Worm (Caenorhabditis elegans) whole organism, young adult: Measurements from ENCODE around the gene abf-6.
A peak's percentile ranks its signal among the peaks of the same experiment; 100 is the strongest.

ENCODE experiments used
- C17E4.6 ChIP-seq: fragments of 200-800 bp; sonication (Bioruptor generic); IDR thresholded peaks from 2 replicates; pipeline ENCODE4 v1.3.6; 2022; ENCODE audit warnings: missing genetic modification reagents, missing genetic modification characterization, missing compliant biosample characterization
- F10E7.11 ChIP-seq: sonication (generic microtip); optimal IDR thresholded peaks from 2 replicates; lab custom pipeline; 2017; ENCODE audit warnings: mild to moderate bottlenecking, missing genetic modification characterization, moderate library complexity, missing compliant biosample characterization
- F49E8.2 ChIP-seq: sonication (generic microtip); optimal IDR thresholded peaks from 3 replicates; lab custom pipeline; 2017; ENCODE audit warnings: missing genetic modification characterization, mild to moderate bottlenecking, missing compliant biosample characterization, antibody characterized with exemption, moderate library complexity; ENCODE audit not compliant: insufficient read depth
- F52B5.7 ChIP-seq: sonication (generic microtip); optimal IDR thresholded peaks from 2 replicates; lab custom pipeline; 2016; ENCODE audit warnings: mild to moderate bottlenecking, missing genetic modification characterization, missing compliant biosample characterization
- K12H6.12 ChIP-seq: fragments of 200-800 bp; sonication (Bioruptor generic); optimal IDR thresholded peaks from 2 replicates; lab custom pipeline; 2018; ENCODE audit warnings: mild to moderate bottlenecking, missing genetic modification characterization, missing compliant biosample characterization
- Y53F4B.3 ChIP-seq: fragments of 200-800 bp; sonication (Bioruptor generic); IDR thresholded peaks from 2 replicates; pipeline ENCODE4 v1.3.6; 2022; ENCODE audit warnings: missing genetic modification reagents, missing genetic modification characterization, missing compliant biosample characterization
- Y53G8AR.9 ChIP-seq: fragments of 200-800 bp; sonication (Bioruptor generic); conservative IDR thresholded peaks from 2 replicates; pipeline ENCODE4 v1.3.6; 2022; ENCODE audit warnings: missing genetic modification reagents, missing genetic modification characterization, missing compliant biosample characterization
- aptf-3 ChIP-seq: fragments of 200-800 bp; sonication (Bioruptor generic); IDR thresholded peaks from 2 replicates; pipeline ENCODE4 v1.3.6; 2022; ENCODE audit warnings: missing genetic modification characterization, missing compliant biosample characterization
- atf-7 ChIP-seq: sonication (generic microtip); optimal IDR thresholded peaks from 2 replicates; lab custom pipeline; 2017; ENCODE audit warnings: mild to moderate bottlenecking, missing genetic modification characterization, missing compliant biosample characterization
- bed-1 ChIP-seq: fragments of 200-800 bp; sonication (Bioruptor generic); IDR thresholded peaks from 2 replicates; pipeline ENCODE4 v1.3.6; 2022; ENCODE audit warnings: missing genetic modification reagents, missing genetic modification characterization, missing compliant biosample characterization
- cebp-2 ChIP-seq: fragments of 200-800 bp; sonication (Bioruptor generic); IDR thresholded peaks from 2 replicates; pipeline ENCODE4 v1.3.6; 2022; ENCODE audit warnings: missing genetic modification characterization, missing compliant biosample characterization
- ceh-40 ChIP-seq: fragments of 200-800 bp; sonication (Bioruptor generic); IDR thresholded peaks from 2 replicates; pipeline ENCODE4 v1.3.6; 2022; ENCODE audit warnings: missing genetic modification characterization, missing compliant biosample characterization
- ceh-79 ChIP-seq: sonication (generic microtip); optimal IDR thresholded peaks from 2 replicates; lab custom pipeline; 2017; ENCODE audit warnings: mild to moderate bottlenecking, missing genetic modification characterization, missing compliant biosample characterization
- die-1 ChIP-seq: sonication (generic microtip); optimal IDR thresholded peaks from 2 replicates; lab custom pipeline; 2016; ENCODE audit warnings: missing genotype, mild to moderate bottlenecking, missing genetic modification characterization, missing compliant biosample characterization
- dpff-1 ChIP-seq: sonication (generic microtip); optimal IDR thresholded peaks from 2 replicates; lab custom pipeline; 2017; ENCODE audit warnings: mild to moderate bottlenecking, missing genetic modification characterization, missing compliant biosample characterization
- dpl-1 ChIP-seq: fragments of 150-350 bp; optimal IDR thresholded peaks from 2 replicates; lab custom pipeline; 2014; ENCODE audit warnings: missing biosample characterization, missing genetic modification reagents, missing genetic modification characterization
- egl-44 ChIP-seq: fragments of 200-800 bp; sonication (Bioruptor generic); IDR thresholded peaks from 2 replicates; pipeline ENCODE4 v1.3.6; 2022; ENCODE audit warnings: missing genetic modification reagents, missing genetic modification characterization, missing compliant biosample characterization
- hlh-12 ChIP-seq: sonication (generic microtip); optimal IDR thresholded peaks from 2 replicates; lab custom pipeline; 2016; ENCODE audit warnings: missing genetic modification characterization, missing compliant biosample characterization
- lag-1 ChIP-seq: fragments of 200-800 bp; sonication (Bioruptor generic); IDR thresholded peaks from 2 replicates; pipeline ENCODE4 v1.3.6; 2022; ENCODE audit warnings: missing genetic modification reagents, missing genetic modification characterization, missing compliant biosample characterization
- let-526 ChIP-seq: fragments of 200-800 bp; sonication (Bioruptor generic); IDR thresholded peaks from 2 replicates; pipeline ENCODE4 v1.3.6; 2022; ENCODE audit warnings: missing genetic modification reagents, missing genetic modification characterization, missing compliant biosample characterization
- let-607 ChIP-seq, 2 experiments: fragments of 200-800 bp in 1 of 2; sonication (Bioruptor generic) in 1 of 2; sonication (generic microtip) in 1 of 2; optimal IDR thresholded peaks; 2 replicates each; lab custom pipeline; 2016 to 2018; ENCODE audit warnings: mild to moderate bottlenecking in 2 of 2, missing compliant biosample characterization in 2 of 2, missing genetic modification characterization in 2 of 2, moderate library complexity in 2 of 2, missing genotype in 1 of 2
- lin-26 ChIP-seq: fragments of 200-800 bp; sonication (Bioruptor generic); IDR thresholded peaks from 2 replicates; pipeline ENCODE4 v1.3.6; 2022; ENCODE audit warnings: missing genetic modification reagents, missing genetic modification characterization, missing compliant biosample characterization
- madf-6 ChIP-seq: fragments of 200-800 bp; sonication (Bioruptor generic); IDR thresholded peaks from 2 replicates; pipeline ENCODE4 v1.3.6; 2022; ENCODE audit warnings: missing genetic modification reagents, missing genetic modification characterization, missing compliant biosample characterization
- madf-8 ChIP-seq: fragments of 200-800 bp; sonication (Bioruptor generic); conservative IDR thresholded peaks from 2 replicates; pipeline ENCODE4 v1.3.6; 2022; ENCODE audit warnings: missing genetic modification reagents, missing genetic modification characterization, missing compliant biosample characterization
- mcd-1 ChIP-seq: fragments of 200-800 bp; sonication (Bioruptor generic); IDR thresholded peaks from 2 replicates; pipeline ENCODE4 v1.3.6; 2022; ENCODE audit warnings: missing genetic modification reagents, missing genetic modification characterization, missing compliant biosample characterization
- nhr-90 ChIP-seq: sonication (generic microtip); optimal IDR thresholded peaks from 2 replicates; lab custom pipeline; 2016; ENCODE audit warnings: missing genotype, mild to moderate bottlenecking, missing genetic modification characterization, missing compliant biosample characterization
- rcor-1 ChIP-seq: fragments of 200-800 bp; sonication (Bioruptor generic); IDR thresholded peaks from 2 replicates; pipeline ENCODE4 v1.3.6; 2022; ENCODE audit warnings: missing genetic modification reagents, missing genetic modification characterization, missing compliant biosample characterization
- rpc-1 ChIP-seq, 2 experiments: fragments of 150-350 bp in 1 of 2; sonication (generic microtip) in 1 of 2; optimal IDR thresholded peaks; 2 replicates each; lab custom pipeline; 2014 to 2018; ENCODE audit warnings: missing biosample characterization in 1 of 2, missing genetic modification characterization in 1 of 2, missing genetic modification reagents in 1 of 2, missing genotype in 1 of 2
- snpc-1.3 ChIP-seq: sonication (generic microtip); optimal IDR thresholded peaks from 2 replicates; lab custom pipeline; 2017; ENCODE audit warnings: missing genetic modification characterization, mild to moderate bottlenecking, missing compliant biosample characterization, antibody characterized with exemption, moderate library complexity, missing genotype, missing genetic modification reagents; ENCODE audit not compliant: insufficient read depth
- snpc-3.4 ChIP-seq: sonication (generic microtip); optimal IDR thresholded peaks from 2 replicates; lab custom pipeline; 2017; ENCODE audit warnings: missing genetic modification characterization, mild to moderate bottlenecking, missing compliant biosample characterization, antibody characterized with exemption, moderate library complexity, missing genotype, missing genetic modification reagents
- tbp1 ChIP-seq: fragments of 200-800 bp; sonication (Bioruptor generic); optimal IDR thresholded peaks from 2 replicates; lab custom pipeline; 2018; ENCODE audit warnings: mild to moderate bottlenecking, missing genetic modification characterization, missing compliant biosample characterization
- xnd-1 ChIP-seq: sonication (generic microtip); optimal IDR thresholded peaks from 2 replicates; lab custom pipeline; 2016; ENCODE audit warnings: missing genotype, missing genetic modification reagents, missing genetic modification characterization, missing compliant biosample characterization
- zim-3 ChIP-seq: sonication (generic microtip); optimal IDR thresholded peaks from 2 replicates; lab custom pipeline; 2017; ENCODE audit warnings: mild to moderate bottlenecking, missing genetic modification characterization, moderate library complexity, missing compliant biosample characterization
- ztf-22 ChIP-seq: fragments of 200-800 bp; sonication (Bioruptor generic); optimal IDR thresholded peaks from 2 replicates; lab custom pipeline; 2018; ENCODE audit warnings: mild to moderate bottlenecking, missing genetic modification characterization, moderate library complexity, missing compliant biosample characterization
- ztf-26 ChIP-seq: sonication (generic microtip); optimal IDR thresholded peaks from 2 replicates; lab custom pipeline; 2017; ENCODE audit warnings: missing genetic modification characterization, missing compliant biosample characterization

The abf-6 gene

DNA sequence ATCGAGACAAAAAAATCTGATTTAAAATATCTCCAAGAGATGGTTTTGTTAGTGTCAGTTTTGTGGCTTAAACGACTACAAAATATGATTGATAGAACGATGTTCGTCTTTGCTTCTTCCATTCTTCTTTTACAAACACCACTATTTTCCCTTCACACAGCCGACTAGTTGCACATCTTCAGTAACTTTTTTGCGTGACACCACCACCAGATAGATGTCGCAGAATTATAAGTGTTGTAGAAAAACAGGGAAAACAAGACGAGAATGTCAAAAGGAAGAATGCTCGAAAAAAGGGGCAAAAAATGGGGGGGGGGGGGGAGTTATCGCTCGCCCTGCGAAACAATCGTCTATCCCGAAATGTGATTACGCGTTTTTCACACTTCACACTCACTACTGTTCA lies 32.9 kb downstream of the abf-6 start:
- TF ChIP-seq F10E7.11 (tag; lab: Kevin White, UChicago) (no peak), F49E8.2 (tag; lab: Kevin White, UChicago) (no peak), F52B5.7 (tag; lab: Kevin White, UChicago) (no peak), cebp-2 (GFP tag; lab: Robert Waterston, UW) (no peak), Y53G8AR.9 (GFP tag; lab: Robert Waterston, UW) (no peak), atf-7 (tag; lab: Kevin White, UChicago) (no peak)

ce11 chrX:12827741-12828408 lies 34.0 kb downstream of the abf-6 start:
- TF ChIP-seq F52B5.7 (tag; lab: Kevin White, UChicago) (no peak), C17E4.6 (no peak), xnd-1 (tag; lab: Kevin White, UChicago) (no peak), madf-6 (GFP tag; lab: Robert Waterston, UW) (no peak), die-1 (tag; lab: Kevin White, UChicago) (no peak), nhr-90 (tag; lab: Kevin White, UChicago) (no peak), aptf-3 (GFP tag; lab: Robert Waterston, UW) (no peak), bed-1 (GFP tag; lab: Robert Waterston, UW) (no peak), let-607 (tag; optimal IDR thresholded peaks at IDR 0.05; lab: Kevin White, UChicago) (no peak), snpc-3.4 (tag; lab: Kevin White, UChicago) (no peak), madf-8 (GFP tag; lab: Robert Waterston, UW) (no peak), ceh-40 (GFP tag; lab: Robert Waterston, UW) (no peak), rpc-1 (optimal IDR thresholded peaks at IDR 0.05; lab: Kevin White, UChicago) (no peak), rpc-1 (tag; optimal IDR thresholded peaks at IDR 0.05; lab: Kevin White, UChicago) (no peak), rcor-1 (GFP tag; lab: Robert Waterston, UW) (no peak)

ce11 chrX:12829055-12829454 lies 35.1 kb downstream of the abf-6 start:
- TF ChIP-seq zim-3 (tag; lab: Kevin White, UChicago): no peak
- no peak for TF ChIP-seq hlh-12 (tag; lab: Kevin White, UChicago)
- no peak for TF ChIP-seq ztf-26 (tag; lab: Kevin White, UChicago)
- TF ChIP-seq let-526 (GFP tag; lab: Robert Waterston, UW): no peak
- TF ChIP-seq dpl-1: no peak
- TF ChIP-seq mcd-1 (GFP tag; lab: Robert Waterston, UW): no peak
- TF ChIP-seq lin-26: no peak
- TF ChIP-seq lag-1 (GFP tag; lab: Robert Waterston, UW): 0 out of 2 replicates have a peak, but pooled peaks have one; percentile 15

ce11 chrX:12834848-12835247 lies 40.9 kb downstream of the abf-6 start:
- no peak for TF ChIP-seq egl-44 (GFP tag; lab: Robert Waterston, UW)
- no peak for TF ChIP-seq snpc-1.3 (tag; lab: Kevin White, UChicago)
- TF ChIP-seq Y53F4B.3: no peak
- no peak for TF ChIP-seq K12H6.12 (tag; lab: Kevin White, UChicago)
- no peak for TF ChIP-seq rcor-1 (GFP tag; lab: Robert Waterston, UW)
- TF ChIP-seq ztf-22 (GFP tag; lab: Kevin White, UChicago): no peak
- no peak for TF ChIP-seq tbp1 (GFP tag; lab: Kevin White, UChicago)
- no peak for TF ChIP-seq lin-26
- TF ChIP-seq let-607 (tag; optimal IDR thresholded peaks at IDR 0.05; lab: Kevin White, UChicago): no peak
- TF ChIP-seq ceh-79 (tag; lab: Kevin White, UChicago): no peak
- TF ChIP-seq dpff-1: no peak
